Fruit fly (Drosophila melanogaster) whole organism: ENCODE data around the gene CG4025.

Source experiments
- CG8478 ChIP-seq: fragments of >200 bp; optimal IDR thresholded peaks from 2 replicates; lab custom pipeline; 2018; ENCODE audit warnings: inconsistent platforms
- pan ChIP-seq: fragments of >200 bp; optimal IDR thresholded peaks from 2 replicates; lab custom pipeline; 2017
- usp ChIP-seq: fragments of >200 bp; optimal IDR thresholded peaks from 2 replicates; lab custom pipeline; 2017; ENCODE audit warnings: missing biosample characterization, missing genetic modification characterization, mixed read lengths

DNA sequence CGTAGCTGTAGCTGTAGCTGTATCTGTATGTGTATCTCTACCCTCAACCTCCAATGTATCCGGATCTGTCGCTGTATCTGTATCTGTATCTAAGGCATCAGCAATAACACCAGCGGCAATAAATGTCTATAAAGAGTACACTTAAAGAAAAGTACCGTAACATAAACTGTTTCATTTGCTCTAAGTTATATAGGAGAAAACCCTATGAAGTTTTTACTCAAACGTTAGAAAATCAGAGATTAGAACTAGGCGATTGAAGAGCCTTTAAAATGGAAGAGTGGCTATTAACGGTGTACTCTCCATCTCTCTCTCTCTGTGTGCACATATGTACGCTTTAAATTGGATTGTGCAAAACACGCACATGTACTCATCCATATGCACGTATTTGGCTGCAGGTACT lies 21.5 kb downstream of the CG4025 start:
- TF ChIP-seq CG8478: no peak
- TF ChIP-seq pan: no peak
- TF ChIP-seq usp: no peak
